Worm (Caenorhabditis elegans) whole organism, L1 larva: Measurements from ENCODE around the gene F53C3.3.

Experiments used
- C16A3.4 ChIP-seq: fragments of 150-350 bp; optimal IDR thresholded peaks from 2 replicates; lab custom pipeline; 2014; ENCODE audit warnings: missing biosample characterization, missing genetic modification characterization
- ceh-82 ChIP-seq, 3 experiments: fragments of 150-350 bp in 1 of 3; sonication (generic microtip) in 2 of 3; optimal IDR thresholded peaks; 2 replicates each; lab custom pipeline; 2014 to 2017; ENCODE audit warnings: missing biosample characterization in 3 of 3, missing genetic modification characterization in 3 of 3
- egl-27 ChIP-seq, 2 experiments: fragments of 150-350 bp in 1 of 2; sonication (generic microtip); optimal IDR thresholded peaks; 3 replicates each; lab custom pipeline; 2017 to 2018; ENCODE audit warnings: missing biosample characterization in 2 of 2, missing genetic modification characterization in 2 of 2, missing genetic modification reagents in 2 of 2
- ets-5 ChIP-seq: fragments of 200-800 bp; sonication (Bioruptor generic); IDR thresholded peaks from 2 replicates; pipeline ENCODE4 v1.3.6; 2022; ENCODE audit warnings: missing genetic modification characterization, missing compliant biosample characterization
- lin-13 ChIP-seq: fragments of 150-350 bp; optimal IDR thresholded peaks from 2 replicates; lab custom pipeline; 2014; ENCODE audit warnings: missing biosample characterization, missing genetic modification reagents, missing genetic modification characterization
- mdl-1 ChIP-seq, 2 experiments: fragments of 150-350 bp; optimal IDR thresholded peaks; 2 replicates each; lab custom pipeline; 2014 to 2017; ENCODE audit warnings: missing biosample characterization in 2 of 2, missing genetic modification characterization in 2 of 2, inconsistent platforms in 1 of 2
- mep-1 ChIP-seq: fragments of 150-350 bp; optimal IDR thresholded peaks from 2 replicates; lab custom pipeline; 2014; ENCODE audit warnings: missing biosample characterization, missing genetic modification characterization
- nhr-76 ChIP-seq: sonication (generic microtip); optimal IDR thresholded peaks from 2 replicates; lab custom pipeline; 2017; ENCODE audit warnings: missing biosample characterization, missing genetic modification characterization

- TF ChIP-seq ets-5 (GFP tag; lab: Robert Waterston, UW): no peak
- no peak for TF ChIP-seq lin-13 (GFP tag; lab: Kevin White, UChicago)
- TF ChIP-seq C16A3.4 (tag; lab: Kevin White, UChicago): no peak
- TF ChIP-seq nhr-76: no peak
- TF ChIP-seq egl-27 (tag; optimal IDR thresholded peaks at IDR 0.05; lab: Kevin White, UChicago): no peak
- TF ChIP-seq mep-1 (tag; lab: Kevin White, UChicago): no peak
- TF ChIP-seq ceh-82 (tag; optimal IDR thresholded peaks at IDR 0.05; lab: Kevin White, UChicago): no peak
- no peak for TF ChIP-seq mdl-1 (tag; optimal IDR thresholded peaks at IDR 0.05; lab: Kevin White, UChicago)
Measured at ce11 chrII:3862053-3862452, 40.6 kb upstream of the F53C3.3 start.
